ENCODE assay signal across 1 fruit fly cellular context in genomic region chr3L:3902491-3903198, dm6.
A peak's percentile ranks its signal among the peaks of the same experiment; 100 is the strongest.
TF ChIP-seq lines count a peak whose summit lies in the region.

TSS of gene Ubi-p63E (minus strand) at chr3L:3903184.

TF ChIP-seq in whole organism, embryonic, 481 proteins besides CTCF, POLR2A, EP300 and RAD21 (continued from another document and continues in another):
- TF ChIP-seq ase (GFP tag; IDR thresholded peaks at IDR 0.05; lab: Robert Waterston, UW), result no peak
- TF ChIP-seq MTF-1 (GFP tag; optimal IDR thresholded peaks at IDR 0.05; lab: Kevin White, UChicago; ENCODE audit: borderline replicate concordance), result peak; percentile 70
- peak; percentile 62 for TF ChIP-seq PHDP (tag; optimal IDR thresholded peaks at IDR 0.05; lab: Kevin White, UChicago)
- TF ChIP-seq CG9609 (GFP tag; optimal IDR thresholded peaks at IDR 0.05; lab: Kevin White, UChicago), result peak; percentile 65
- no peak for TF ChIP-seq CG16779 (GFP tag; IDR thresholded peaks at IDR 0.05; lab: Robert Waterston, UW)
- peak; percentile 37 for TF ChIP-seq CG6654 (GFP tag; optimal IDR thresholded peaks at IDR 0.05; lab: Kevin White, UChicago)
- peak; percentile 72 for TF ChIP-seq Meics (GFP tag; optimal IDR thresholded peaks at IDR 0.05; lab: Kevin White, UChicago)
- no peak for TF ChIP-seq pan (optimal IDR thresholded peaks at IDR 0.05; lab: Kevin White, UChicago)
- TF ChIP-seq pan (GFP tag; optimal IDR thresholded peaks at IDR 0.05 in 1 of 2, IDR thresholded peaks at IDR 0.05 in 1 of 2), result no peak
- TF ChIP-seq CG13287 (GFP tag; IDR thresholded peaks at IDR 0.05; lab: Robert Waterston, UW; ENCODE audit: partially characterized antibody), result no peak
- TF ChIP-seq ssp (GFP tag; IDR thresholded peaks at IDR 0.05; lab: Robert Waterston, UW), result no peak
- peak; percentile 25 for TF ChIP-seq CG8924 (tag; optimal IDR thresholded peaks at IDR 0.05; lab: Kevin White, UChicago)
- peak; percentile 55 for TF ChIP-seq ems (GFP tag; optimal IDR thresholded peaks at IDR 0.05; lab: Kevin White, UChicago)
- TF ChIP-seq Dip3 (GFP tag; optimal IDR thresholded peaks at IDR 0.05; lab: Kevin White, UChicago), result peak; percentile 39
- TF ChIP-seq CG9817 (tag; optimal IDR thresholded peaks at IDR 0.05; lab: Kevin White, UChicago), result peak; percentile 63
- no peak for TF ChIP-seq E2f1 (GFP tag; IDR thresholded peaks at IDR 0.05; lab: Robert Waterston, UW)
- no peak for TF ChIP-seq vnd (GFP tag; IDR thresholded peaks at IDR 0.05; lab: Robert Waterston, UW; ENCODE audit: partially characterized antibody)
- no peak for TF ChIP-seq CG31224 (GFP tag; IDR thresholded peaks at IDR 0.05; lab: Robert Waterston, UW)
- TF ChIP-seq Awh (GFP tag; IDR thresholded peaks at IDR 0.05; lab: Robert Waterston, UW), result no peak
- TF ChIP-seq CG7745 (tag; optimal IDR thresholded peaks at IDR 0.05; lab: Kevin White, UChicago), result peak; percentile 9
- no peak for TF ChIP-seq otp (GFP tag; IDR thresholded peaks at IDR 0.05; lab: Robert Waterston, UW)
- peak; percentile 13 for TF ChIP-seq Myb (GFP tag; optimal IDR thresholded peaks at IDR 0.05; lab: Kevin White, UChicago)
- TF ChIP-seq CG17612 (GFP tag; IDR thresholded peaks at IDR 0.05; lab: Robert Waterston, UW), result no peak
- TF ChIP-seq CG34224 (GFP tag; IDR thresholded peaks at IDR 0.05; lab: Robert Waterston, UW; ENCODE audit: partially characterized antibody), result no peak
- peak; percentile 54 for TF ChIP-seq Mad (GFP tag; optimal IDR thresholded peaks at IDR 0.05; lab: Kevin White, UChicago)
- no peak for TF ChIP-seq al (GFP tag; IDR thresholded peaks at IDR 0.05; lab: Robert Waterston, UW)
- TF ChIP-seq insv (GFP tag; optimal IDR thresholded peaks at IDR 0.05; lab: Kevin White, UChicago), result peak in 1 of 2 experiments; percentile 35
- peak; percentile 34 for TF ChIP-seq oc (tag; optimal IDR thresholded peaks at IDR 0.05; lab: Kevin White, UChicago)
- TF ChIP-seq CG8944 (GFP tag; optimal IDR thresholded peaks at IDR 0.05; lab: Kevin White, UChicago), result peak; percentile 52
- peak; percentile 40; the same call in 2 of the 4 replicates for TF ChIP-seq Gug (GFP tag; IDR thresholded peaks at IDR 0.05; lab: Robert Waterston, UW)
- TF ChIP-seq Dbx (GFP tag; IDR thresholded peaks at IDR 0.05; lab: Robert Waterston, UW), result no peak
- TF ChIP-seq CG11696 (GFP tag; IDR thresholded peaks at IDR 0.05; lab: Robert Waterston, UW), result no peak
- no peak for TF ChIP-seq Optix (GFP tag; IDR thresholded peaks at IDR 0.05; lab: Robert Waterston, UW)
- no peak for TF ChIP-seq Kr (GFP tag; optimal IDR thresholded peaks at IDR 0.05; lab: Kevin White, UChicago)
- TF ChIP-seq abd-A (tag; optimal IDR thresholded peaks at IDR 0.05; lab: Kevin White, UChicago), result peak; percentile 85
- peak; percentile 57 for TF ChIP-seq dm (GFP tag; optimal IDR thresholded peaks at IDR 0.05; lab: Kevin White, UChicago)
- peak; percentile 63 for TF ChIP-seq CG1647 (GFP tag; optimal IDR thresholded peaks at IDR 0.05; lab: Kevin White, UChicago)
- no peak for TF ChIP-seq Trl (optimal IDR thresholded peaks at IDR 0.05; lab: Kevin White, UChicago)
- peak; percentile 71 for TF ChIP-seq Trl (GFP tag; optimal IDR thresholded peaks at IDR 0.05; lab: Kevin White, UChicago)
- TF ChIP-seq B-H2 (GFP tag; optimal IDR thresholded peaks at IDR 0.05; lab: Kevin White, UChicago), result peak; percentile 82
- no peak for TF ChIP-seq CG6765 (GFP tag; optimal IDR thresholded peaks at IDR 0.05; lab: Kevin White, UChicago)
- TF ChIP-seq crc (GFP tag; optimal IDR thresholded peaks at IDR 0.05; lab: Kevin White, UChicago), result no peak
- no peak for TF ChIP-seq CG7963 (GFP tag; IDR thresholded peaks at IDR 0.05; lab: Robert Waterston, UW; ENCODE audit: partially characterized antibody)
- TF ChIP-seq gce (GFP tag; IDR thresholded peaks at IDR 0.05; lab: Robert Waterston, UW), result no peak
- TF ChIP-seq CG4404 (GFP tag; IDR thresholded peaks at IDR 0.05; lab: Robert Waterston, UW), result no peak
- TF ChIP-seq CG8388 (GFP tag; optimal IDR thresholded peaks at IDR 0.05; lab: Kevin White, UChicago), result peak; percentile 48
- peak; percentile 59 for TF ChIP-seq CG15696 (tag; optimal IDR thresholded peaks at IDR 0.05; lab: Kevin White, UChicago)
- peak; percentile 54 for TF ChIP-seq HLHmδ (GFP tag; optimal IDR thresholded peaks at IDR 0.05; lab: Kevin White, UChicago)
- TF ChIP-seq cato (GFP tag; optimal IDR thresholded peaks at IDR 0.05; lab: Kevin White, UChicago; ENCODE audit: borderline replicate concordance), result peak; percentile 34
- TF ChIP-seq Gsc (GFP tag; IDR thresholded peaks at IDR 0.05; lab: Robert Waterston, UW), result no peak
- no peak for TF ChIP-seq Sox102F (GFP tag; optimal IDR thresholded peaks at IDR 0.05; lab: Kevin White, UChicago)
- TF ChIP-seq da (GFP tag; optimal IDR thresholded peaks at IDR 0.05; lab: Kevin White, UChicago), result no peak
- no peak for TF ChIP-seq CG42726 (GFP tag; IDR thresholded peaks at IDR 0.05; lab: Robert Waterston, UW; ENCODE audit: partially characterized antibody)
- TF ChIP-seq CG4328 (GFP tag; optimal IDR thresholded peaks at IDR 0.05; lab: Kevin White, UChicago), result no peak
- TF ChIP-seq Atf-2 (GFP tag; optimal IDR thresholded peaks at IDR 0.05; lab: Kevin White, UChicago), result peak; percentile 60
- peak; percentile 67 for TF ChIP-seq tx (GFP tag; optimal IDR thresholded peaks at IDR 0.05; lab: Kevin White, UChicago)
- peak; percentile 21 for TF ChIP-seq bigmax (GFP tag; optimal IDR thresholded peaks at IDR 0.05; lab: Kevin White, UChicago)
- no peak for TF ChIP-seq HLH4C (GFP tag; IDR thresholded peaks at IDR 0.05; lab: Robert Waterston, UW; ENCODE audit: partially characterized antibody)
- TF ChIP-seq Side (GFP tag; optimal IDR thresholded peaks at IDR 0.05; lab: Kevin White, UChicago), result peak; percentile 65
- no peak for TF ChIP-seq tgo (GFP tag; IDR thresholded peaks at IDR 0.05; lab: Robert Waterston, UW)
- no peak for TF ChIP-seq Spps (tag; optimal IDR thresholded peaks at IDR 0.05; lab: Kevin White, UChicago)
- peak; percentile 27 for TF ChIP-seq CG15011 (GFP tag; optimal IDR thresholded peaks at IDR 0.05; lab: Kevin White, UChicago)
- TF ChIP-seq Neu2 (GFP tag; optimal IDR thresholded peaks at IDR 0.05; lab: Kevin White, UChicago; ENCODE audit: borderline replicate concordance), result peak; percentile 22
- TF ChIP-seq br (optimal IDR thresholded peaks at IDR 0.05; lab: Kevin White, UChicago), result no peak
- peak; percentile 64 for TF ChIP-seq dmrt99B (tag; optimal IDR thresholded peaks at IDR 0.05; lab: Kevin White, UChicago)
- no peak for TF ChIP-seq CG17186 (GFP tag; optimal IDR thresholded peaks at IDR 0.05; lab: Kevin White, UChicago)
- no peak for TF ChIP-seq CG15479 (GFP tag; optimal IDR thresholded peaks at IDR 0.05; lab: Kevin White, UChicago)
- no peak for TF ChIP-seq ara (GFP tag; IDR thresholded peaks at IDR 0.05; lab: Robert Waterston, UW)
- TF ChIP-seq yki (optimal IDR thresholded peaks at IDR 0.05; lab: Kevin White, UChicago), result no peak
- TF ChIP-seq hkb (optimal IDR thresholded peaks at IDR 0.05; lab: Kevin White, UChicago), result no peak
- TF ChIP-seq hkb (GFP tag; IDR thresholded peaks at IDR 0.05; lab: Robert Waterston, UW), result no peak
- no peak for TF ChIP-seq crol (GFP tag; IDR thresholded peaks at IDR 0.05; lab: Robert Waterston, UW)
- TF ChIP-seq HLH3B (GFP tag; IDR thresholded peaks at IDR 0.05; lab: Robert Waterston, UW), result no peak
- TF ChIP-seq usp (GFP tag; optimal IDR thresholded peaks at IDR 0.05; lab: Kevin White, UChicago), result no peak
- TF ChIP-seq Atf3 (GFP tag; optimal IDR thresholded peaks at IDR 0.05; lab: Kevin White, UChicago), result peak; percentile 62
- TF ChIP-seq fd96Cb (tag; optimal IDR thresholded peaks at IDR 0.05; lab: Kevin White, UChicago), result peak; percentile 64
- TF ChIP-seq CG2889 (GFP tag; IDR thresholded peaks at IDR 0.05; lab: Robert Waterston, UW), result no peak
- no peak for TF ChIP-seq rib (GFP tag; IDR thresholded peaks at IDR 0.05; lab: Robert Waterston, UW)
- TF ChIP-seq CG14050 (GFP tag; IDR thresholded peaks at IDR 0.05; lab: Robert Waterston, UW), result no peak
- TF ChIP-seq CG10209 (GFP tag; optimal IDR thresholded peaks at IDR 0.05; lab: Kevin White, UChicago), result peak; percentile 61
- TF ChIP-seq Drgx (GFP tag; IDR thresholded peaks at IDR 0.05; lab: Robert Waterston, UW), result no peak
- no peak for TF ChIP-seq stc (GFP tag; IDR thresholded peaks at IDR 0.05; lab: Robert Waterston, UW)
- TF ChIP-seq chif (GFP tag; optimal IDR thresholded peaks at IDR 0.05; lab: Kevin White, UChicago), result peak; percentile 60 to 61
- TF ChIP-seq dysf (GFP tag; IDR thresholded peaks at IDR 0.05; lab: Robert Waterston, UW), result no peak
- TF ChIP-seq CG6254 (GFP tag; optimal IDR thresholded peaks at IDR 0.05; lab: Kevin White, UChicago), result no peak
- no peak for TF ChIP-seq p53 (GFP tag; optimal IDR thresholded peaks at IDR 0.05; lab: Kevin White, UChicago)
- no peak for TF ChIP-seq CG17328 (GFP tag; IDR thresholded peaks at IDR 0.05; lab: Robert Waterston, UW)
- no peak for TF ChIP-seq cad (GFP tag; optimal IDR thresholded peaks at IDR 0.05; lab: Kevin White, UChicago)
- peak; percentile 50 for TF ChIP-seq gsb-n (tag; optimal IDR thresholded peaks at IDR 0.05; lab: Kevin White, UChicago)
- TF ChIP-seq CG10462 (GFP tag; optimal IDR thresholded peaks at IDR 0.05; lab: Kevin White, UChicago), result no peak
- peak; percentile 64 for TF ChIP-seq her (GFP tag; optimal IDR thresholded peaks at IDR 0.05; lab: Kevin White, UChicago)
- peak; percentile 57 for TF ChIP-seq NC2β (GFP tag; optimal IDR thresholded peaks at IDR 0.05; lab: Kevin White, UChicago)
- TF ChIP-seq CG9932 (GFP tag; IDR thresholded peaks at IDR 0.05; lab: Robert Waterston, UW), result no peak
- TF ChIP-seq CG33213 (GFP tag; optimal IDR thresholded peaks at IDR 0.05; lab: Kevin White, UChicago), result peak; percentile 52
- no peak for TF ChIP-seq CG10321 (GFP tag; IDR thresholded peaks at IDR 0.05; lab: Robert Waterston, UW)
- TF ChIP-seq tio (GFP tag; optimal IDR thresholded peaks at IDR 0.05; lab: Kevin White, UChicago), result peak; percentile 88
- 0 out of 3 replicates have a peak, but pooled peaks have one; percentile 24 for TF ChIP-seq CG11093 (GFP tag; IDR thresholded peaks at IDR 0.05; lab: Robert Waterston, UW)
- TF ChIP-seq CG10274 (GFP tag; optimal IDR thresholded peaks at IDR 0.05; lab: Kevin White, UChicago), result peak; percentile 8
- no peak for TF ChIP-seq Ada2b (GFP tag; IDR thresholded peaks at IDR 0.05; lab: Robert Waterston, UW)
- peak; percentile 50 for TF ChIP-seq CG18476 (GFP tag; optimal IDR thresholded peaks at IDR 0.05; lab: Kevin White, UChicago)
- peak; percentile 39 for TF ChIP-seq repo (GFP tag; optimal IDR thresholded peaks at IDR 0.05; lab: Kevin White, UChicago)
- no peak for TF ChIP-seq sr (GFP tag; IDR thresholded peaks at IDR 0.05; lab: Robert Waterston, UW)
- TF ChIP-seq CG11085 (GFP tag; IDR thresholded peaks at IDR 0.05; lab: Robert Waterston, UW), result no peak
- TF ChIP-seq CG10543 (GFP tag; optimal IDR thresholded peaks at IDR 0.05; lab: Kevin White, UChicago), result peak; percentile 80
- no peak for TF ChIP-seq dati (GFP tag; IDR thresholded peaks at IDR 0.05; lab: Robert Waterston, UW)
- no peak for TF ChIP-seq CG2202 (tag; optimal IDR thresholded peaks at IDR 0.05; lab: Kevin White, UChicago)
- no peak for TF ChIP-seq ash1 (GFP tag; optimal IDR thresholded peaks at IDR 0.05; lab: Kevin White, UChicago)
- peak; percentile 35 for TF ChIP-seq CG12769 (tag; optimal IDR thresholded peaks at IDR 0.05; lab: Kevin White, UChicago)
- TF ChIP-seq B-H1 (GFP tag; IDR thresholded peaks at IDR 0.05; lab: Robert Waterston, UW), result no peak
- TF ChIP-seq Opbp (GFP tag; IDR thresholded peaks at IDR 0.05; lab: Robert Waterston, UW; ENCODE audit: partially characterized antibody), result no peak
- TF ChIP-seq ac (GFP tag; optimal IDR thresholded peaks at IDR 0.05; lab: Kevin White, UChicago), result no peak
- TF ChIP-seq Mrtf (GFP tag; IDR thresholded peaks at IDR 0.05; lab: Robert Waterston, UW), result no peak
- TF ChIP-seq gcm2 (GFP tag; optimal IDR thresholded peaks at IDR 0.05; lab: Kevin White, UChicago), result no peak
- TF ChIP-seq CG1832 (GFP tag; optimal IDR thresholded peaks at IDR 0.05; lab: Kevin White, UChicago), result no peak
- TF ChIP-seq CG43689 (GFP tag; IDR thresholded peaks at IDR 0.05; lab: Robert Waterston, UW), result no peak
- TF ChIP-seq CG15601 (tag; optimal IDR thresholded peaks at IDR 0.05; lab: Kevin White, UChicago), result peak; percentile 5
- no peak for TF ChIP-seq Vsx1 (GFP tag; optimal IDR thresholded peaks at IDR 0.05; lab: Kevin White, UChicago)
- peak; percentile 58 for TF ChIP-seq Usf (GFP tag; optimal IDR thresholded peaks at IDR 0.05; lab: Kevin White, UChicago)
- peak; percentile 51 for TF ChIP-seq CG12299 (tag; optimal IDR thresholded peaks at IDR 0.05; lab: Kevin White, UChicago)
- peak; percentile 38 for TF ChIP-seq Sry-δ (GFP tag; optimal IDR thresholded peaks at IDR 0.05; lab: Kevin White, UChicago)
- TF ChIP-seq CG34376 (GFP tag; optimal IDR thresholded peaks at IDR 0.05; lab: Kevin White, UChicago), result peak; percentile 66
- TF ChIP-seq Doc3 (GFP tag; IDR thresholded peaks at IDR 0.05; lab: Robert Waterston, UW; ENCODE audit: partially characterized antibody), result no peak
- no peak for TF ChIP-seq inv (GFP tag; IDR thresholded peaks at IDR 0.05; lab: Robert Waterston, UW; ENCODE audit: partially characterized antibody)
- TF ChIP-seq Rx (GFP tag; IDR thresholded peaks at IDR 0.05; lab: Robert Waterston, UW), result no peak
- TF ChIP-seq Lim3 (GFP tag; IDR thresholded peaks at IDR 0.05; lab: Robert Waterston, UW), result no peak
- no peak for TF ChIP-seq NFAT (GFP tag; IDR thresholded peaks at IDR 0.05; lab: Robert Waterston, UW)
- peak; percentile 73 for TF ChIP-seq Hsf (GFP tag; optimal IDR thresholded peaks at IDR 0.05; lab: Kevin White, UChicago)
- peak; percentile 57 for TF ChIP-seq CG16815 (GFP tag; optimal IDR thresholded peaks at IDR 0.05; lab: Kevin White, UChicago)
- peak; percentile 80 for TF ChIP-seq pho (GFP tag; optimal IDR thresholded peaks at IDR 0.05; lab: Kevin White, UChicago)
- peak; percentile 85 for TF ChIP-seq gfzf (GFP tag; optimal IDR thresholded peaks at IDR 0.05; lab: Kevin White, UChicago)
- no peak for TF ChIP-seq nau (GFP tag; optimal IDR thresholded peaks at IDR 0.05; lab: Kevin White, UChicago)
- TF ChIP-seq CG3163 (GFP tag; optimal IDR thresholded peaks at IDR 0.05; lab: Kevin White, UChicago), result peak; percentile 40
- peak in 1 of 3 experiments; percentile 55 for TF ChIP-seq lola (GFP tag; optimal IDR thresholded peaks at IDR 0.05; lab: Kevin White, UChicago)
- peak; percentile 90 for TF ChIP-seq exex (tag; optimal IDR thresholded peaks at IDR 0.05; lab: Kevin White, UChicago)
- TF ChIP-seq Dad (GFP tag; optimal IDR thresholded peaks at IDR 0.05; lab: Kevin White, UChicago), result peak; percentile 37
- TF ChIP-seq HLH54F (GFP tag; optimal IDR thresholded peaks at IDR 0.05; lab: Kevin White, UChicago), result peak; percentile 65
